Worm (Caenorhabditis elegans) whole organism, late embryonic: ENCODE results near the gene fkb-3.
A peak's percentile ranks its signal among the peaks of the same experiment; 100 is the strongest.

Experiments used
- C38D4.7 ChIP-seq: fragments of 200-800 bp; sonication (Bioruptor generic); optimal IDR thresholded peaks from 2 replicates; lab custom pipeline; 2018; ENCODE audit warnings: mild to moderate bottlenecking, missing genetic modification characterization, moderate library complexity, missing compliant biosample characterization
- F13H6.1 ChIP-seq: sonication (generic microtip); optimal IDR thresholded peaks from 2 replicates; lab custom pipeline; 2016; ENCODE audit warnings: missing genetic modification characterization, missing compliant biosample characterization
- K02D7.2 ChIP-seq: sonication (generic microtip); optimal IDR thresholded peaks from 2 replicates; lab custom pipeline; 2017; ENCODE audit warnings: mild to moderate bottlenecking, missing genetic modification characterization, missing compliant biosample characterization
- K09A11.1 ChIP-seq: sonication (generic microtip); optimal IDR thresholded peaks from 2 replicates; lab custom pipeline; 2017; ENCODE audit warnings: antibody characterized with exemption, mild to moderate bottlenecking, missing genetic modification characterization, missing compliant biosample characterization; ENCODE audit not compliant: insufficient read depth
- T23F11.4 ChIP-seq: fragments of 200-800 bp; sonication (Bioruptor generic); optimal IDR thresholded peaks from 2 replicates; lab custom pipeline; 2018; ENCODE audit warnings: mild to moderate bottlenecking, missing genetic modification characterization, missing compliant biosample characterization
- ahr-1 ChIP-seq: sonication (generic microtip); optimal IDR thresholded peaks from 2 replicates; lab custom pipeline; 2016; ENCODE audit warnings: missing genetic modification characterization, missing compliant biosample characterization
- ama-1 ChIP-seq: fragments of 150-350 bp; optimal IDR thresholded peaks from 2 replicates; lab custom pipeline; 2014
- ceh-14 ChIP-seq: sonication (generic microtip); optimal IDR thresholded peaks from 2 replicates; lab custom pipeline; 2016; ENCODE audit warnings: missing genotype, missing genetic modification characterization, missing compliant biosample characterization
- ceh-18 ChIP-seq: sonication (generic microtip); optimal IDR thresholded peaks from 2 replicates; lab custom pipeline; 2016; ENCODE audit warnings: missing genetic modification characterization, missing compliant biosample characterization
- ceh-19 ChIP-seq: fragments of 200-800 bp; sonication (Bioruptor generic); optimal IDR thresholded peaks from 2 replicates; lab custom pipeline; 2018; ENCODE audit warnings: mild to moderate bottlenecking, missing genetic modification characterization, missing compliant biosample characterization
- ceh-2 ChIP-seq: sonication (generic microtip); optimal IDR thresholded peaks from 2 replicates; lab custom pipeline; 2016; ENCODE audit warnings: missing genotype, missing genetic modification characterization, missing compliant biosample characterization
- ceh-22 ChIP-seq: sonication (generic microtip); optimal IDR thresholded peaks from 2 replicates; lab custom pipeline; 2017; ENCODE audit warnings: missing biosample characterization, missing genetic modification characterization
- ceh-30 ChIP-seq: fragments of 150-350 bp; optimal IDR thresholded peaks from 2 replicates; lab custom pipeline; 2014; ENCODE audit warnings: missing biosample characterization, missing genetic modification characterization
- ceh-48 ChIP-seq: sonication (generic microtip); optimal IDR thresholded peaks from 2 replicates; lab custom pipeline; 2016; ENCODE audit warnings: missing genetic modification characterization, inconsistent platforms, missing compliant biosample characterization
- ceh-6 ChIP-seq: fragments of 200-800 bp; sonication (Bioruptor generic); optimal IDR thresholded peaks from 2 replicates; lab custom pipeline; 2018; ENCODE audit warnings: mild to moderate bottlenecking, missing genetic modification characterization, missing compliant biosample characterization
- ceh-9 ChIP-seq: sonication (generic microtip); optimal IDR thresholded peaks from 2 replicates; lab custom pipeline; 2016; ENCODE audit warnings: mild to moderate bottlenecking, missing genetic modification characterization, inconsistent platforms, missing compliant biosample characterization
- che-1 ChIP-seq: sonication (generic microtip); optimal IDR thresholded peaks from 2 replicates; lab custom pipeline; 2016; ENCODE audit warnings: mild to moderate bottlenecking, missing genetic modification characterization, missing compliant biosample characterization
- elt-4 ChIP-seq: sonication (generic microtip); optimal IDR thresholded peaks from 2 replicates; lab custom pipeline; 2016; ENCODE audit warnings: missing genetic modification characterization, missing compliant biosample characterization
- ets-4 ChIP-seq: sonication (generic microtip); optimal IDR thresholded peaks from 2 replicates; lab custom pipeline; 2016; ENCODE audit warnings: missing genetic modification characterization, missing compliant biosample characterization
- gmeb-2 ChIP-seq: sonication (generic microtip); optimal IDR thresholded peaks from 2 replicates; lab custom pipeline; 2016; ENCODE audit warnings: missing genetic modification characterization, inconsistent platforms, missing compliant biosample characterization
- hlh-15 ChIP-seq: sonication (generic microtip); optimal IDR thresholded peaks from 2 replicates; lab custom pipeline; 2016; ENCODE audit warnings: missing genetic modification characterization, missing compliant biosample characterization
- hlh-30 ChIP-seq: sonication (generic microtip); optimal IDR thresholded peaks from 2 replicates; lab custom pipeline; 2017; ENCODE audit warnings: antibody characterized with exemption, missing genetic modification characterization, missing compliant biosample characterization; ENCODE audit not compliant: insufficient read depth
- hlh-6 ChIP-seq: sonication (generic microtip); optimal IDR thresholded peaks from 2 replicates; lab custom pipeline; 2016; ENCODE audit warnings: missing genotype, missing genetic modification characterization, missing compliant biosample characterization
- hlh-8 ChIP-seq: sonication (generic microtip); optimal IDR thresholded peaks from 2 replicates; lab custom pipeline; 2016; ENCODE audit warnings: missing genotype, missing genetic modification characterization, missing compliant biosample characterization
- lim-6 ChIP-seq: sonication (generic microtip); optimal IDR thresholded peaks from 2 replicates; lab custom pipeline; 2016; ENCODE audit warnings: missing genetic modification characterization, missing compliant biosample characterization
- madf-2 ChIP-seq: sonication (generic microtip); optimal IDR thresholded peaks from 2 replicates; lab custom pipeline; 2017; ENCODE audit warnings: missing genetic modification characterization, missing compliant biosample characterization
- mec-3 ChIP-seq: sonication (generic microtip); optimal IDR thresholded peaks from 2 replicates; lab custom pipeline; 2016; ENCODE audit warnings: borderline replicate concordance, missing genetic modification characterization, missing compliant biosample characterization
- nhr-11 ChIP-seq: fragments of 150-350 bp; optimal IDR thresholded peaks from 2 replicates; lab custom pipeline; 2014; ENCODE audit warnings: missing biosample characterization, missing genetic modification characterization
- nhr-232 ChIP-seq: sonication (generic microtip); optimal IDR thresholded peaks from 2 replicates; lab custom pipeline; 2016; ENCODE audit warnings: missing genetic modification characterization, missing compliant biosample characterization
- odd-2 ChIP-seq: sonication (generic microtip); optimal IDR thresholded peaks from 2 replicates; lab custom pipeline; 2017; ENCODE audit warnings: antibody characterized with exemption, mild to moderate bottlenecking, missing genetic modification characterization, missing compliant biosample characterization
- pag-3 ChIP-seq: sonication (generic microtip); optimal IDR thresholded peaks from 2 replicates; lab custom pipeline; 2016; ENCODE audit warnings: missing compliant biosample characterization, missing genetic modification characterization, borderline replicate concordance
- pat-9 ChIP-seq: fragments of 200-800 bp; sonication (Bioruptor generic); optimal IDR thresholded peaks from 2 replicates; lab custom pipeline; 2018; ENCODE audit warnings: mild to moderate bottlenecking, missing genetic modification characterization, moderate library complexity, missing compliant biosample characterization
- pha-2 ChIP-seq: sonication (generic microtip); optimal IDR thresholded peaks from 2 replicates; lab custom pipeline; 2017; ENCODE audit warnings: mild to moderate bottlenecking, missing genetic modification characterization, missing compliant biosample characterization
- pha-4 ChIP-seq: fragments of 150-350 bp; optimal IDR thresholded peaks from 2 replicates; lab custom pipeline; 2018; ENCODE audit warnings: missing biosample characterization, missing genetic modification reagents, missing genetic modification characterization
- ref-2 ChIP-seq: sonication (generic microtip); optimal IDR thresholded peaks from 2 replicates; lab custom pipeline; 2016; ENCODE audit warnings: missing genetic modification characterization, missing compliant biosample characterization
- rnt-1 ChIP-seq: sonication (generic microtip); optimal IDR thresholded peaks from 2 replicates; lab custom pipeline; 2016; ENCODE audit warnings: missing genetic modification characterization, missing compliant biosample characterization
- syd-9 ChIP-seq: sonication (generic microtip); optimal IDR thresholded peaks from 2 replicates; lab custom pipeline; 2016; ENCODE audit warnings: mild to moderate bottlenecking, missing genetic modification characterization, moderate library complexity, missing compliant biosample characterization
- tbx-2 ChIP-seq: sonication (generic microtip); optimal IDR thresholded peaks from 2 replicates; lab custom pipeline; 2016; ENCODE audit warnings: missing genetic modification characterization, missing compliant biosample characterization
- tbx-7 ChIP-seq: sonication (generic microtip); optimal IDR thresholded peaks from 2 replicates; lab custom pipeline; 2016; ENCODE audit warnings: missing genotype, missing genetic modification characterization, missing compliant biosample characterization
- ttx-3 ChIP-seq: sonication (generic microtip); optimal IDR thresholded peaks from 2 replicates; lab custom pipeline; 2016; ENCODE audit warnings: missing genetic modification reagents, missing genetic modification characterization, missing compliant biosample characterization
- unc-3 ChIP-seq, 2 experiments: fragments of 200-800 bp in 1 of 2; sonication (Bioruptor generic) in 1 of 2; sonication (generic microtip) in 1 of 2; conservative IDR thresholded peaks in 1 of 2; optimal IDR thresholded peaks in 1 of 2; 2 replicates each; pipeline versions ENCODE4 v1.3.6 to Lab custom; 2016 to 2022; ENCODE audit warnings: missing compliant biosample characterization in 2 of 2, missing genetic modification characterization in 2 of 2, missing genetic modification reagents in 1 of 2
- unc-42 ChIP-seq: sonication (generic microtip); optimal IDR thresholded peaks from 2 replicates; lab custom pipeline; 2016; ENCODE audit warnings: missing genotype, missing genetic modification characterization, missing compliant biosample characterization
- unc-55 ChIP-seq: sonication (generic microtip); optimal IDR thresholded peaks from 2 replicates; lab custom pipeline; 2017; ENCODE audit warnings: missing biosample characterization, missing genetic modification reagents, missing genetic modification characterization
- unc-86 ChIP-seq: sonication (generic microtip); optimal IDR thresholded peaks from 2 replicates; lab custom pipeline; 2016; ENCODE audit warnings: missing genetic modification characterization, missing compliant biosample characterization
- ztf-16 ChIP-seq: sonication (generic microtip); optimal IDR thresholded peaks from 2 replicates; lab custom pipeline; 2017; ENCODE audit warnings: missing genetic modification characterization, missing compliant biosample characterization

The fkb-3 gene

ce11 chrV:7223941-7224340, 1.1 kb upstream of the fkb-3 start, which contains the start of gene C13F10.1 (continued):
- no peak for TF ChIP-seq nhr-232 (tag; lab: Kevin White, UChicago)
- TF ChIP-seq ttx-3: no peak
- TF ChIP-seq elt-4 (tag; lab: Kevin White, UChicago): no peak
- no peak for TF ChIP-seq ceh-30 (tag; lab: Kevin White, UChicago)
- no peak for TF ChIP-seq pag-3
- no peak for TF ChIP-seq hlh-30 (tag; lab: Kevin White, UChicago)

DNA sequence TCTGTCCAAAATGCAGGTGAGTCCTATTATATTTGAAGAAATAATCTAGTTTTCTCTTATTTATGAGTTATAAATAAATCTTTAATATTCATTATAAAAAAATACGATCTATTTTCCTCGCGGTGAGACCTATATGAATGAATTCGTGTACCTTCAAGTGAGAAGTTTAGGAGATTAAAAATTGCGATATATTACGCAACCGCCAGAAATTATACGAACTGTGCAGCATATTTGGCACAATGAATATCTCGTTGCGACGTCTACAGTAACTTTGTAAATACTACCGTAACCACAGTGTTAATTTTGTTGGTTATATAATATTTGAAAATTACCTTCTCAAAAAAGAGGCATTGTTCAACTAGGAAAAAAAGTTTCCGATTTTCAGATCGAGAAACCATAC, 670 bp upstream of the fkb-3 start:
- TF ChIP-seq tbx-7 (tag; lab: Kevin White, UChicago) (no peak), madf-2 (tag; lab: Kevin White, UChicago) (no peak), ceh-48 (tag; lab: Kevin White, UChicago) (no peak), che-1 (tag; lab: Kevin White, UChicago) (no peak), ceh-18 (no peak), unc-55 (no peak), hlh-15 (no peak), hlh-8 (tag; lab: Kevin White, UChicago) (no peak), lim-6 (tag; lab: Kevin White, UChicago) (no peak), F13H6.1 (tag; lab: Kevin White, UChicago) (no peak), ets-4 (tag; lab: Kevin White, UChicago) (no peak), unc-42 (tag; lab: Kevin White, UChicago) (no peak), unc-86 (tag; lab: Kevin White, UChicago) (no peak), K02D7.2 (tag; lab: Kevin White, UChicago) (no peak), pat-9 (tag; lab: Kevin White, UChicago) (no peak), ztf-16 (tag; lab: Kevin White, UChicago) (no peak), unc-3 (GFP tag; conservative IDR thresholded peaks at IDR 0.05; lab: Robert Waterston, UW) (no peak), unc-3 (tag; optimal IDR thresholded peaks at IDR 0.05; lab: Kevin White, UChicago) (no peak)
- TF ChIP-seq, all 69 proteins: peak for 0

DNA sequence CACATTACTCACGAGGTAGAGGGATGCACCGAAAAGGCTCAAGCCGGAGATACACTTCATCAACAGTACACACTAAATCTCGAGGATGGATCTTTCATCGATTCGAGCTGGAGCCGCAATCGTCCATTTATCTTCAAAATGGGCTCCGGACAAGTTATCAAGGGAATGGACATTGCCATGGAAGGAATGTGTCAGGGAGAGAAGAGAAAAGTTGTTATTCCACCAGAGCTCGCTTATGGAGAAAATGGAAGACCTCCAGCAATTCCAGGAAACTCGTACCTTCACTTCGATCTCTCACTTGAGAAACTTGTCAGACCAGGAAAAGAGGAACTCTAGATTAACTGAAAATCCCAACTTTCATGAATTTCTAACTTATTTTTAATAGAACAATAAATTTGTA, 871 bp downstream of the fkb-3 start:
- TF ChIP-seq gmeb-2 (no peak), ama-1 (lab: Kevin White, UChicago) (peak; percentile 63)

DNA sequence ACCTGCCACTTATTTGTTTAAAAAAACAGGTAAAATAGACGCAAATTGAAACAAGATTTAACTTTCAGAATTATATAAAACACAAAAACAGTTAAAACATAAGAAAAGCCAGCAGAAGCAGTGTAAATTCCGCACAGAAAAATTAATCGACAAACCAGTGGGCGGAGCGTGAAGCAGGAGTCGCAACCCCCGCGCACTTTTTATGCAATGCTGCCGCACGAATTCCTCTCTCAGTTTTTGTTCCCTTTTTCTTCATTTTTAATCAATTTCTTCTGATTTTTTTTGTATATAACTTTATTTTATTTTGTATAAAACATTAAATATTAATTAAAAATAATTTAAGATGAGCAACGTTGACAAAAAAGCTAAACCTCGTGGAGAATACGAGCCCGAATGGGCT, 5.8 kb downstream of the fkb-3 start, which contains the start of the genes gei-6 and krr-1:
Gene gei-6 (minus strand): TSS at position 2 of the 400 bp plus-strand sequence.
Gene krr-1 (plus strand): TSS at position 344 of the 400 bp plus-strand sequence.
- TF ChIP-seq madf-2 (tag; lab: Kevin White, UChicago) (peak; percentile 77), C38D4.7 (GFP tag; lab: Kevin White, UChicago) (peak; percentile 79), elt-4 (tag; lab: Kevin White, UChicago) (no peak), pha-2 (tag; lab: Kevin White, UChicago) (peak; percentile 85), ets-4 (tag; lab: Kevin White, UChicago) (no peak), ahr-1 (tag; lab: Kevin White, UChicago) (peak; percentile 86), T23F11.4 (peak; percentile 35), che-1 (tag; lab: Kevin White, UChicago) (peak; percentile 81), ceh-22 (tag; lab: Kevin White, UChicago) (no peak), K09A11.1 (tag; lab: Kevin White, UChicago) (peak; percentile 93), unc-42 (tag; lab: Kevin White, UChicago) (peak; percentile 4), ceh-19 (GFP tag; lab: Kevin White, UChicago) (peak; percentile 83), mec-3 (no peak), ceh-9 (peak; percentile 16), lim-6 (tag; lab: Kevin White, UChicago) (no peak), ceh-6 (GFP tag; lab: Kevin White, UChicago) (peak; percentile 65), ceh-14 (tag; lab: Kevin White, UChicago) (peak; percentile 95), rnt-1 (tag; lab: Kevin White, UChicago) (peak; percentile 58), nhr-11 (tag; lab: Kevin White, UChicago) (no peak), pha-4 (tag; lab: Kevin White, UChicago) (no peak), unc-3 (GFP tag; conservative IDR thresholded peaks at IDR 0.05; lab: Robert Waterston, UW) (peak; percentile 86), unc-3 (tag; optimal IDR thresholded peaks at IDR 0.05; lab: Kevin White, UChicago) (peak; percentile 86), odd-2 (tag; lab: Kevin White, UChicago) (peak; percentile 87), ref-2 (peak; percentile 87), nhr-232 (tag; lab: Kevin White, UChicago) (peak; percentile 60), tbx-7 (tag; lab: Kevin White, UChicago) (peak; percentile 31), ztf-16 (tag; lab: Kevin White, UChicago) (peak; percentile 87), unc-86 (tag; lab: Kevin White, UChicago) (peak; percentile 80), tbx-2 (tag; lab: Kevin White, UChicago) (peak; percentile 89), hlh-6 (tag; lab: Kevin White, UChicago) (peak; percentile 36), ceh-2 (peak; percentile 61), gmeb-2 (peak; percentile 79), ceh-30 (tag; lab: Kevin White, UChicago) (no peak), ceh-18 (no peak), syd-9 (tag; lab: Kevin White, UChicago) (peak; percentile 58)
